Fruit fly (Drosophila melanogaster): ENCODE results near the gene dar1.
A peak's percentile ranks its signal among the peaks of the same experiment; 100 is the strongest.

Gene dar1

dm6 chr3L:3645628-3646360 is 19.6 kb downstream of the dar1 start:
- TF ChIP-seq Sp1 (GFP tag; optimal IDR thresholded peaks at IDR 0.05) = no peak
- no peak for TF ChIP-seq Vsx2 (GFP tag; optimal IDR thresholded peaks at IDR 0.05; ENCODE audit: partially characterized antibody)
- no peak for TF ChIP-seq dsf (GFP tag; optimal IDR thresholded peaks at IDR 0.05; ENCODE audit: borderline replicate concordance)
- TF ChIP-seq Dif (GFP tag; optimal IDR thresholded peaks at IDR 0.05; ENCODE audit: partially characterized antibody) = no peak
- no peak for TF ChIP-seq Rel (GFP tag; optimal IDR thresholded peaks at IDR 0.05)
- TF ChIP-seq Rel (tag; optimal IDR thresholded peaks at IDR 0.05) = no peak
- no peak for TF ChIP-seq Mio (GFP tag; optimal IDR thresholded peaks at IDR 0.05)
- TF ChIP-seq Dfd (GFP tag; optimal IDR thresholded peaks at IDR 0.05) = peak; percentile 90
- TF ChIP-seq dmrt93B (GFP tag; optimal IDR thresholded peaks at IDR 0.05) = no peak

- TF ChIP-seq OdsH (GFP tag; optimal IDR thresholded peaks at IDR 0.05) (no peak), Dfd (GFP tag; optimal IDR thresholded peaks at IDR 0.05) (peak; percentile 52), foxo (GFP tag; optimal IDR thresholded peaks at IDR 0.05) (no peak), pan (optimal IDR thresholded peaks at IDR 0.05) (no peak)
Observed at dm6 chr3L:3646361-3646759, 20.2 kb downstream of the dar1 start.

- TF ChIP-seq foxo (GFP tag; optimal IDR thresholded peaks at IDR 0.05) (peak in 1 of 2 experiments; percentile 11), fru (GFP tag; optimal IDR thresholded peaks at IDR 0.05) (peak; percentile 8), ey (GFP tag; optimal IDR thresholded peaks at IDR 0.05) (peak; percentile 1), dmrt93B (GFP tag; optimal IDR thresholded peaks at IDR 0.05) (no peak), dsf (GFP tag; optimal IDR thresholded peaks at IDR 0.05; ENCODE audit: borderline replicate concordance) (no peak), h (GFP tag; optimal IDR thresholded peaks at IDR 0.05) (peak; percentile 24), Vsx2 (GFP tag; optimal IDR thresholded peaks at IDR 0.05; ENCODE audit: partially characterized antibody) (no peak), CG32264 (GFP tag; optimal IDR thresholded peaks at IDR 0.05) (no peak), psq (GFP tag; optimal IDR thresholded peaks at IDR 0.05) (no peak), br (GFP tag; optimal IDR thresholded peaks at IDR 0.05) (no peak), Hr83 (GFP tag; optimal IDR thresholded peaks at IDR 0.05; ENCODE audit: poor library complexity, severe bottlenecking) (no peak), Hr78 (GFP tag; optimal IDR thresholded peaks at IDR 0.05) (no peak), Abd-B (GFP tag; optimal IDR thresholded peaks at IDR 0.05) (no peak), OdsH (GFP tag; optimal IDR thresholded peaks at IDR 0.05) (peak; percentile 7), brk (GFP tag; optimal IDR thresholded peaks at IDR 0.05) (no peak), Myc (optimal IDR thresholded peaks at IDR 0.05) (no peak)
Observed at dm6 chr3L:3649527-3649926, 23.4 kb downstream of the dar1 start.

- TF ChIP-seq sage (GFP tag; optimal IDR thresholded peaks at IDR 0.05) = no peak
- no peak for TF ChIP-seq GATAd (GFP tag; optimal IDR thresholded peaks at IDR 0.05)
- TF ChIP-seq ey (GFP tag; optimal IDR thresholded peaks at IDR 0.05) = no peak
- no peak for TF ChIP-seq Abd-B (GFP tag; optimal IDR thresholded peaks at IDR 0.05)
- no peak for TF ChIP-seq Hr78 (GFP tag; optimal IDR thresholded peaks at IDR 0.05)
- TF ChIP-seq dl (GFP tag; optimal IDR thresholded peaks at IDR 0.05; ENCODE audit: insufficient read depth in 1 of 2, partially characterized antibody in 2 of 2) = no peak
Observed at dm6 chr3L:3654671-3655070, 28.5 kb downstream of the dar1 start, which contains the start of gene CG10862. Gene CG10862, minus strand, starts transcription at chr3L:3654771.

dm6 chr3L:3656867-3657266 is 30.7 kb downstream of the dar1 start:
- TF ChIP-seq dsf (GFP tag; optimal IDR thresholded peaks at IDR 0.05; ENCODE audit: borderline replicate concordance) (no peak), ey (GFP tag; optimal IDR thresholded peaks at IDR 0.05) (no peak), tai (GFP tag; optimal IDR thresholded peaks at IDR 0.05) (no peak), brk (GFP tag; optimal IDR thresholded peaks at IDR 0.05) (no peak), HLH106 (tag; optimal IDR thresholded peaks at IDR 0.05) (no peak)

- TF ChIP-seq OdsH (GFP tag; optimal IDR thresholded peaks at IDR 0.05) (peak; percentile 2), Myc (optimal IDR thresholded peaks at IDR 0.05) (no peak), Hnf4 (GFP tag; optimal IDR thresholded peaks at IDR 0.05) (no peak), CrebA (GFP tag; optimal IDR thresholded peaks at IDR 0.05; ENCODE audit: borderline replicate concordance) (no peak), woc (GFP tag; optimal IDR thresholded peaks at IDR 0.05) (peak; percentile 38), foxo (GFP tag; optimal IDR thresholded peaks at IDR 0.05) (no peak)
Observed at dm6 chr3L:3657897-3658296, 31.7 kb downstream of the dar1 start.
